Worm (Caenorhabditis elegans) whole organism, L2 larva: ENCODE measurements around the gene gei-15.
A peak's percentile ranks its signal among the peaks of the same experiment; 100 is the strongest.

Experiments used
- C34F6.9 ChIP-seq: fragments of 150-350 bp; optimal IDR thresholded peaks from 2 replicates; lab custom pipeline; 2014; ENCODE audit warnings: missing biosample characterization, missing genetic modification characterization
- F13H6.1 ChIP-seq: sonication (generic microtip); optimal IDR thresholded peaks from 2 replicates; lab custom pipeline; 2016; ENCODE audit warnings: missing genetic modification characterization, missing compliant biosample characterization
- R02D3.7 ChIP-seq: fragments of 150-350 bp; optimal IDR thresholded peaks from 2 replicates; lab custom pipeline; 2014; ENCODE audit warnings: missing biosample characterization, missing genetic modification characterization
- Y55F3AM.14 ChIP-seq: fragments of 200-800 bp; sonication (Bioruptor generic); optimal IDR thresholded peaks from 2 replicates; lab custom pipeline; 2018; ENCODE audit warnings: mild to moderate bottlenecking, missing genetic modification characterization, missing compliant biosample characterization
- ZK546.5 ChIP-seq: sonication (generic microtip); optimal IDR thresholded peaks from 2 replicates; lab custom pipeline; 2017; ENCODE audit warnings: missing biosample characterization, missing genetic modification characterization
- alr-1 ChIP-seq: fragments of 150-350 bp; optimal IDR thresholded peaks from 2 replicates; lab custom pipeline; 2014; ENCODE audit warnings: missing biosample characterization, missing genetic modification characterization
- aly-2 ChIP-seq: fragments of 150-350 bp; optimal IDR thresholded peaks from 2 replicates; lab custom pipeline; 2014; ENCODE audit warnings: missing biosample characterization, missing genetic modification characterization
- ama-1 ChIP-seq: fragments of 150-350 bp; optimal IDR thresholded peaks from 2 replicates; lab custom pipeline; 2018; ENCODE audit warnings: inconsistent platforms
- blmp-1 ChIP-seq: sonication (generic microtip); optimal IDR thresholded peaks from 2 replicates; lab custom pipeline; 2017; ENCODE audit warnings: missing genetic modification characterization, mild to moderate bottlenecking, missing compliant biosample characterization, antibody characterized with exemption, moderate library complexity; ENCODE audit not compliant: insufficient read depth
- ceh-16 ChIP-seq: fragments of 150-350 bp; optimal IDR thresholded peaks from 2 replicates; lab custom pipeline; 2014; ENCODE audit warnings: missing biosample characterization, missing genetic modification characterization
- ceh-82 ChIP-seq: fragments of 150-350 bp; optimal IDR thresholded peaks from 2 replicates; lab custom pipeline; 2014; ENCODE audit warnings: missing biosample characterization, missing genetic modification characterization
- crh-2 ChIP-seq: sonication (generic microtip); optimal IDR thresholded peaks from 2 replicates; lab custom pipeline; 2017; ENCODE audit warnings: missing biosample characterization, missing genetic modification characterization
- dmd-4 ChIP-seq: sonication (generic microtip); optimal IDR thresholded peaks from 2 replicates; lab custom pipeline; 2017; ENCODE audit warnings: missing biosample characterization, missing genetic modification characterization
- egl-27 ChIP-seq: sonication (generic microtip); optimal IDR thresholded peaks from 3 replicates; lab custom pipeline; 2017; ENCODE audit warnings: missing biosample characterization, missing genetic modification reagents, missing genetic modification characterization
- elt-1 ChIP-seq: fragments of 150-350 bp; optimal IDR thresholded peaks from 2 replicates; lab custom pipeline; 2014; ENCODE audit warnings: missing biosample characterization, missing genetic modification characterization
- elt-3 ChIP-seq: sonication (generic microtip); optimal IDR thresholded peaks from 2 replicates; lab custom pipeline; 2017; ENCODE audit warnings: missing biosample characterization, missing genetic modification characterization
- fos-1 ChIP-seq: fragments of 150-350 bp; optimal IDR thresholded peaks from 2 replicates; lab custom pipeline; 2014; ENCODE audit warnings: missing biosample characterization, missing genetic modification characterization
- gmeb-1 ChIP-seq: fragments of 150-350 bp; optimal IDR thresholded peaks from 2 replicates; lab custom pipeline; 2014; ENCODE audit warnings: missing biosample characterization, missing genetic modification characterization
- lin-11 ChIP-seq: fragments of 150-350 bp; sonication (generic microtip); optimal IDR thresholded peaks from 2 replicates; lab custom pipeline; 2014; ENCODE audit warnings: missing biosample characterization, missing genetic modification characterization, inconsistent platforms, mixed read lengths
- lin-13 ChIP-seq: fragments of 150-350 bp; optimal IDR thresholded peaks from 2 replicates; lab custom pipeline; 2014; ENCODE audit warnings: missing biosample characterization, missing genetic modification reagents, missing genetic modification characterization
- lin-39 ChIP-seq: fragments of 150-350 bp; optimal IDR thresholded peaks from 2 replicates; lab custom pipeline; 2014; ENCODE audit warnings: missing biosample characterization, missing genetic modification reagents, missing genetic modification characterization
- lsy-2 ChIP-seq, 2 experiments: fragments of 150-350 bp in 1 of 2; sonication (generic microtip) in 1 of 2; optimal IDR thresholded peaks; 2 replicates each; lab custom pipeline; 2014 to 2017; ENCODE audit warnings: missing biosample characterization in 2 of 2, missing genetic modification characterization in 2 of 2
- mab-5 ChIP-seq: fragments of 150-350 bp; optimal IDR thresholded peaks from 2 replicates; lab custom pipeline; 2014; ENCODE audit warnings: missing biosample characterization, missing genetic modification characterization
- mbf-1 ChIP-seq: sonication (generic microtip); optimal IDR thresholded peaks from 2 replicates; lab custom pipeline; 2017; ENCODE audit warnings: missing biosample characterization, missing genetic modification characterization
- mdl-1 ChIP-seq, 2 experiments: fragments of 150-350 bp in 1 of 2; sonication (generic microtip) in 1 of 2; optimal IDR thresholded peaks; 2 replicates each; lab custom pipeline; 2017; ENCODE audit warnings: missing biosample characterization in 2 of 2, missing genetic modification characterization in 2 of 2
- nhr-10 ChIP-seq: sonication (generic microtip); optimal IDR thresholded peaks from 2 replicates; lab custom pipeline; 2017; ENCODE audit warnings: missing biosample characterization, missing genetic modification characterization
- nhr-11 ChIP-seq: fragments of 150-350 bp; optimal IDR thresholded peaks from 2 replicates; lab custom pipeline; 2014; ENCODE audit warnings: missing biosample characterization, missing genetic modification characterization
- nhr-12 ChIP-seq: fragments of 150-350 bp; optimal IDR thresholded peaks from 2 replicates; lab custom pipeline; 2014; ENCODE audit warnings: missing biosample characterization, missing genetic modification characterization
- nhr-129 ChIP-seq: fragments of 150-350 bp; optimal IDR thresholded peaks from 2 replicates; lab custom pipeline; 2014; ENCODE audit warnings: missing biosample characterization, missing genetic modification characterization
- nhr-21 ChIP-seq: fragments of 150-350 bp; optimal IDR thresholded peaks from 2 replicates; lab custom pipeline; 2014; ENCODE audit warnings: missing biosample characterization, missing genetic modification characterization
- nhr-23 ChIP-seq: fragments of 150-350 bp; optimal IDR thresholded peaks from 2 replicates; lab custom pipeline; 2014; ENCODE audit warnings: missing biosample characterization, missing genetic modification reagents, missing genetic modification characterization
- nhr-237 ChIP-seq: fragments of 150-350 bp; optimal IDR thresholded peaks from 2 replicates; lab custom pipeline; 2014; ENCODE audit warnings: missing biosample characterization, missing genetic modification characterization
- nhr-25 ChIP-seq: fragments of 150-350 bp; sonication (generic microtip); optimal IDR thresholded peaks from 3 replicates; lab custom pipeline; 2014; ENCODE audit warnings: missing biosample characterization, missing genetic modification characterization
- nhr-6 ChIP-seq: fragments of 150-350 bp; optimal IDR thresholded peaks from 2 replicates; lab custom pipeline; 2014; ENCODE audit warnings: missing biosample characterization, missing genetic modification characterization
- nhr-77 ChIP-seq: fragments of 150-350 bp; optimal IDR thresholded peaks from 2 replicates; lab custom pipeline; 2014; ENCODE audit warnings: missing biosample characterization, missing genetic modification characterization
- peb-1 ChIP-seq: fragments of 150-350 bp; optimal IDR thresholded peaks from 2 replicates; lab custom pipeline; 2014; ENCODE audit warnings: missing biosample characterization, missing genetic modification characterization
- sem-4 ChIP-seq: fragments of 150-350 bp; optimal IDR thresholded peaks from 2 replicates; lab custom pipeline; 2014; ENCODE audit warnings: missing biosample characterization, missing genetic modification reagents, missing genetic modification characterization
- skn-1 ChIP-seq: sonication (generic microtip); optimal IDR thresholded peaks from 2 replicates; lab custom pipeline; 2017; ENCODE audit warnings: missing biosample characterization, missing genetic modification characterization
- sma-3 ChIP-seq: sonication (generic microtip); optimal IDR thresholded peaks from 2 replicates; lab custom pipeline; 2016; ENCODE audit warnings: missing genetic modification reagents, missing genetic modification characterization, missing compliant biosample characterization
- sma-9 ChIP-seq, 2 experiments: fragments of 150-350 bp in 1 of 2; sonication (generic microtip) in 1 of 2; optimal IDR thresholded peaks; 2 replicates each; lab custom pipeline; 2014 to 2016; ENCODE audit warnings: missing genetic modification characterization in 2 of 2, mild to moderate bottlenecking in 1 of 2, missing biosample characterization in 1 of 2, missing compliant biosample characterization in 1 of 2, missing genetic modification reagents in 1 of 2, moderate library complexity in 1 of 2
- snpc-4 ChIP-seq: fragments of 150-350 bp; optimal IDR thresholded peaks from 2 replicates; lab custom pipeline; 2014; ENCODE audit warnings: missing biosample characterization, missing genetic modification characterization
- unc-39 ChIP-seq: fragments of 150-350 bp; optimal IDR thresholded peaks from 2 replicates; lab custom pipeline; 2014; ENCODE audit warnings: missing biosample characterization, missing genetic modification characterization
- unc-55 ChIP-seq: fragments of 150-350 bp; sonication (generic microtip); optimal IDR thresholded peaks from 3 replicates; lab custom pipeline; 2014; ENCODE audit warnings: missing biosample characterization, missing genetic modification reagents, missing genetic modification characterization
- unc-62 ChIP-seq: fragments of 150-350 bp; optimal IDR thresholded peaks from 2 replicates; lab custom pipeline; 2014; ENCODE audit warnings: missing biosample characterization, missing genetic modification reagents, missing genetic modification characterization
- zag-1 ChIP-seq: fragments of 150-350 bp; optimal IDR thresholded peaks from 2 replicates; lab custom pipeline; 2014; ENCODE audit warnings: missing biosample characterization, missing genetic modification characterization
- ztf-1 ChIP-seq: fragments of 200-800 bp; sonication (Bioruptor generic); conservative IDR thresholded peaks from 2 replicates; pipeline ENCODE4 v1.3.6; 2022; ENCODE audit warnings: missing genetic modification characterization, missing compliant biosample characterization
- ztf-11 ChIP-seq: sonication (generic microtip); optimal IDR thresholded peaks from 2 replicates; lab custom pipeline; 2017; ENCODE audit warnings: missing biosample characterization, missing genetic modification characterization
- ztf-4 ChIP-seq: fragments of 150-350 bp; optimal IDR thresholded peaks from 2 replicates; lab custom pipeline; 2014; ENCODE audit warnings: missing biosample characterization, missing genetic modification characterization

gei-15 gene

ce11 chrX:6840670-6841308, 17.7 kb upstream of the gei-15 start, which contains the start of the genes glr-6 and asg-2:
glr-6 (minus strand) TSS chrX:6840720.
asg-2 (plus strand) TSS chrX:6841258.
- TF ChIP-seq mbf-1 (tag; lab: Kevin White, UChicago) (no peak), R02D3.7 (tag; lab: Kevin White, UChicago) (peak; percentile 24), ceh-82 (tag; lab: Kevin White, UChicago) (peak; percentile 26), alr-1 (no peak), unc-62 (GFP tag; lab: Kevin White, UChicago) (no peak), nhr-21 (tag; lab: Kevin White, UChicago) (peak; percentile 81), lin-11 (tag; lab: Kevin White, UChicago) (peak; percentile 14), gmeb-1 (peak; percentile 82), C34F6.9 (tag; lab: Kevin White, UChicago) (peak; percentile 91), ztf-4 (tag; lab: Kevin White, UChicago) (peak; percentile 35), ztf-1 (GFP tag; lab: Robert Waterston, UW) (no peak), nhr-237 (tag; lab: Kevin White, UChicago) (no peak), ama-1 (lab: Kevin White, UChicago) (peak; percentile 31), aly-2 (tag; lab: Kevin White, UChicago) (no peak), egl-27 (peak; percentile 15), fos-1 (tag; lab: Kevin White, UChicago) (peak; percentile 82), nhr-6 (peak; percentile 74), peb-1 (tag; lab: Kevin White, UChicago) (no peak), dmd-4 (tag; lab: Kevin White, UChicago) (no peak), ZK546.5 (tag; lab: Kevin White, UChicago) (no peak), nhr-23 (tag; lab: Kevin White, UChicago) (no peak), unc-39 (no peak), nhr-77 (peak; percentile 21), Y55F3AM.14 (no peak), elt-1 (tag; lab: Kevin White, UChicago) (no peak), nhr-10 (tag; lab: Kevin White, UChicago) (no peak), sma-9 (GFP tag; optimal IDR thresholded peaks at IDR 0.05; lab: Kevin White, UChicago) (peak; percentile 83), sma-9 (tag; optimal IDR thresholded peaks at IDR 0.05; lab: Kevin White, UChicago) (no peak), sem-4 (peak; percentile 84), ceh-16 (peak; percentile 35), unc-55 (GFP tag; lab: Kevin White, UChicago) (peak; percentile 96), F13H6.1 (peak; percentile 64), mdl-1 (tag; optimal IDR thresholded peaks at IDR 0.05; lab: Kevin White, UChicago) (no peak), nhr-11 (tag; lab: Kevin White, UChicago) (no peak), crh-2 (tag; lab: Kevin White, UChicago) (peak; percentile 90), mab-5 (tag; lab: Kevin White, UChicago) (no peak), lin-39 (no peak), lin-13 (GFP tag; lab: Kevin White, UChicago) (peak; percentile 90), skn-1 (tag; lab: Kevin White, UChicago) (peak; percentile 66), lsy-2 (tag; optimal IDR thresholded peaks at IDR 0.05; lab: Kevin White, UChicago) (peak; percentile 36 to 90), nhr-129 (tag; lab: Kevin White, UChicago) (peak; percentile 92), nhr-25 (tag; lab: Kevin White, UChicago) (peak; percentile 83), sma-3 (GFP tag; lab: Kevin White, UChicago) (peak; percentile 84), ztf-11 (no peak), zag-1 (tag; lab: Kevin White, UChicago) (peak; percentile 45), snpc-4 (peak; percentile 63), elt-3 (tag; lab: Kevin White, UChicago) (no peak), nhr-12 (tag; lab: Kevin White, UChicago) (no peak), blmp-1 (tag; lab: Kevin White, UChicago) (peak; percentile 13)
- TF ChIP-seq, all 48 proteins: peak for 27
